Fruit fly (Drosophila melanogaster) whole organism, adult: ENCODE data around the gene PH4alphaEFB.

Experiments
- CG1620 ChIP-seq: fragments of 200-800 bp; sonication (Bioruptor generic); optimal IDR thresholded peaks from 2 replicates; lab custom pipeline; 2016; ENCODE audit warnings: missing biosample characterization, missing genetic modification characterization
- CG33017 ChIP-seq: fragments of 200-800 bp; sonication (Bioruptor generic); optimal IDR thresholded peaks from 2 replicates; lab custom pipeline; 2018; ENCODE audit warnings: missing biosample characterization, mild to moderate bottlenecking, missing genetic modification characterization, moderate library complexity
- CG7101 ChIP-seq: fragments of 200-800 bp; sonication (Bioruptor generic); optimal IDR thresholded peaks from 2 replicates; lab custom pipeline; 2018; ENCODE audit warnings: missing biosample characterization, mild to moderate bottlenecking, missing genetic modification characterization, moderate library complexity
- Crg-1 ChIP-seq: fragments of 200-800 bp; sonication (Bioruptor generic); optimal IDR thresholded peaks from 2 replicates; lab custom pipeline; 2016; ENCODE audit warnings: missing biosample characterization, missing genetic modification characterization
- Hr96 ChIP-seq: fragments of 200-800 bp; sonication (Bioruptor generic); optimal IDR thresholded peaks from 2 replicates; lab custom pipeline; 2016; ENCODE audit warnings: missing biosample characterization, missing genetic modification characterization
- Mnt ChIP-seq: fragments of 200-800 bp; sonication (Bioruptor generic); optimal IDR thresholded peaks from 2 replicates; lab custom pipeline; 2016; ENCODE audit warnings: missing biosample characterization, mild to moderate bottlenecking, missing genetic modification characterization
- cnc ChIP-seq, 2 experiments: fragments of >200 bp; optimal IDR thresholded peaks; 2 replicates each; lab custom pipeline; 2017
- tj ChIP-seq: fragments of 200-800 bp; sonication (Bioruptor generic); optimal IDR thresholded peaks from 3 replicates; lab custom pipeline; 2017; ENCODE audit warnings: missing biosample characterization, mild to moderate bottlenecking, missing genetic modification characterization, moderate library complexity
- toe ChIP-seq: fragments of 200-800 bp; sonication (Bioruptor generic); optimal IDR thresholded peaks from 2 replicates; lab custom pipeline; 2016; ENCODE audit warnings: missing biosample characterization, missing genetic modification characterization

dm6 chr3R:30472331-30472730, 6.5 kb downstream of the PH4alphaEFB start:
- TF ChIP-seq cnc (optimal IDR thresholded peaks at IDR 0.05; lab: Kevin White, UChicago) (no peak), CG7101 (tag; lab: Kevin White, UChicago) (no peak), tj (GFP tag; lab: Kevin White, UChicago) (no peak), Crg-1 (GFP tag; lab: Kevin White, UChicago) (no peak), CG33017 (tag; lab: Kevin White, UChicago) (no peak), Mnt (no peak), Hr96 (GFP tag; lab: Kevin White, UChicago) (no peak), toe (GFP tag; lab: Kevin White, UChicago) (no peak), CG1620 (GFP tag; lab: Kevin White, UChicago) (no peak)
